Fruit fly (Drosophila melanogaster): ENCODE results near the gene Lk.
A peak's percentile ranks its signal among the peaks of the same experiment; 100 is the strongest.

Lk gene

dm6 chr3L:14559659-14560058, 905 bp downstream of the Lk start, which contains the start of gene CG34039 (continued):
- no peak for TF ChIP-seq Usf (GFP tag; optimal IDR thresholded peaks at IDR 0.05)
- no peak for TF ChIP-seq bigmax (GFP tag; optimal IDR thresholded peaks at IDR 0.05)
- TF ChIP-seq CG7745 (tag; optimal IDR thresholded peaks at IDR 0.05): no peak
- no peak for TF ChIP-seq tll (GFP tag; optimal IDR thresholded peaks at IDR 0.05)
- no peak for TF ChIP-seq bab2 (GFP tag; optimal IDR thresholded peaks at IDR 0.05)
- TF ChIP-seq sim (GFP tag; IDR thresholded peaks at IDR 0.05): no peak
- no peak for TF ChIP-seq CG30403 (GFP tag; optimal IDR thresholded peaks at IDR 0.05)
- peak; percentile 70 for TF ChIP-seq Sry-δ (GFP tag; optimal IDR thresholded peaks at IDR 0.05)
- TF ChIP-seq CG18262 (tag; optimal IDR thresholded peaks at IDR 0.05): peak; percentile 47
- TF ChIP-seq corto (GFP tag; optimal IDR thresholded peaks at IDR 0.05): no peak
- TF ChIP-seq Dref (GFP tag; IDR thresholded peaks at IDR 0.05): peak; percentile 90
- no peak for TF ChIP-seq CG31224 (GFP tag; IDR thresholded peaks at IDR 0.05)
- peak; percentile 58 for TF ChIP-seq CG2712 (tag; optimal IDR thresholded peaks at IDR 0.05)
- TF ChIP-seq Opbp (GFP tag; IDR thresholded peaks at IDR 0.05; ENCODE audit: partially characterized antibody): peak; percentile 82; the same call in 2 of the 3 replicates
- TF ChIP-seq CG15073 (GFP tag; optimal IDR thresholded peaks at IDR 0.05): no peak
- TF ChIP-seq CG15011 (GFP tag; optimal IDR thresholded peaks at IDR 0.05): no peak
- TF ChIP-seq Sox100B (GFP tag; optimal IDR thresholded peaks at IDR 0.05): no peak
- peak; percentile 4 for TF ChIP-seq Abd-B (GFP tag; optimal IDR thresholded peaks at IDR 0.05)
- TF ChIP-seq lilli (GFP tag; optimal IDR thresholded peaks at IDR 0.05): peak; percentile 40
- no peak for TF ChIP-seq C15 (GFP tag; IDR thresholded peaks at IDR 0.05)
- peak; percentile 90 for TF ChIP-seq chinmo (GFP tag; IDR thresholded peaks at IDR 0.05; ENCODE audit: partially characterized antibody)
- no peak for TF ChIP-seq unpg (GFP tag; optimal IDR thresholded peaks at IDR 0.05)
- TF ChIP-seq Sin3A (optimal IDR thresholded peaks at IDR 0.05): no peak
- TF ChIP-seq CG1603 (tag; optimal IDR thresholded peaks at IDR 0.05): peak; percentile 25
- no peak for TF ChIP-seq CG8281 (tag; optimal IDR thresholded peaks at IDR 0.05)
- no peak for TF ChIP-seq Fer3 (tag; optimal IDR thresholded peaks at IDR 0.05)
- no peak for TF ChIP-seq CG11093 (GFP tag; IDR thresholded peaks at IDR 0.05)
- TF ChIP-seq danr (GFP tag; IDR thresholded peaks at IDR 0.05): no peak
- TF ChIP-seq CG18476 (GFP tag; optimal IDR thresholded peaks at IDR 0.05): no peak
- TF ChIP-seq CG16779 (GFP tag; IDR thresholded peaks at IDR 0.05): no peak
- no peak for TF ChIP-seq CG13624 (GFP tag; optimal IDR thresholded peaks at IDR 0.05)
- peak; percentile 39 for TF ChIP-seq HmgZ (tag; optimal IDR thresholded peaks at IDR 0.05)
- TF ChIP-seq CG1602 (GFP tag; optimal IDR thresholded peaks at IDR 0.05): no peak
- no peak for TF ChIP-seq Drgx (GFP tag; IDR thresholded peaks at IDR 0.05)
- TF ChIP-seq caup (GFP tag; optimal IDR thresholded peaks at IDR 0.05; ENCODE audit: severe bottlenecking): no peak
- no peak for TF ChIP-seq CG10274 (GFP tag; optimal IDR thresholded peaks at IDR 0.05)
- TF ChIP-seq Fer2 (tag; optimal IDR thresholded peaks at IDR 0.05): no peak
- peak; percentile 21 for TF ChIP-seq Hsf (GFP tag; optimal IDR thresholded peaks at IDR 0.05)
- no peak for TF ChIP-seq Side (GFP tag; optimal IDR thresholded peaks at IDR 0.05)
- no peak for TF ChIP-seq schlank (tag; optimal IDR thresholded peaks at IDR 0.05)
- TF ChIP-seq prd (optimal IDR thresholded peaks at IDR 0.05): no peak
- TF ChIP-seq prd (GFP tag; IDR thresholded peaks at IDR 0.05): no peak
- TF ChIP-seq Max (GFP tag; optimal IDR thresholded peaks at IDR 0.05): peak; percentile 21
- no peak for TF ChIP-seq CG10462 (GFP tag; optimal IDR thresholded peaks at IDR 0.05)
- TF ChIP-seq CG33213 (GFP tag; optimal IDR thresholded peaks at IDR 0.05): peak; percentile 31
- TF ChIP-seq CG14860 (GFP tag; IDR thresholded peaks at IDR 0.05; ENCODE audit: partially characterized antibody): peak; percentile 93
- no peak for TF ChIP-seq Trl (optimal IDR thresholded peaks at IDR 0.05)
- TF ChIP-seq Trl (GFP tag; optimal IDR thresholded peaks at IDR 0.05): no peak
- no peak for TF ChIP-seq Meics (GFP tag; optimal IDR thresholded peaks at IDR 0.05)
- TF ChIP-seq CG16813 (GFP tag; IDR thresholded peaks at IDR 0.05; ENCODE audit: partially characterized antibody): peak; percentile 93
- no peak for TF ChIP-seq seq (GFP tag; IDR thresholded peaks at IDR 0.05)
- TF ChIP-seq CG34376 (GFP tag; optimal IDR thresholded peaks at IDR 0.05): no peak
